Worm (Caenorhabditis elegans) whole organism, young adult: ENCODE data around the gene C11D2.4.
A peak's percentile ranks its signal among the peaks of the same experiment; 100 is the strongest.

Experiments
- B0336.3 ChIP-seq: fragments of 200-800 bp; sonication (Bioruptor generic); IDR thresholded peaks from 2 replicates; pipeline ENCODE4 v1.3.6; 2022; ENCODE audit warnings: missing genetic modification characterization, missing compliant biosample characterization
- C17E4.6 ChIP-seq: fragments of 200-800 bp; sonication (Bioruptor generic); IDR thresholded peaks from 2 replicates; pipeline ENCODE4 v1.3.6; 2022; ENCODE audit warnings: missing genetic modification reagents, missing genetic modification characterization, missing compliant biosample characterization
- F23B12.7 ChIP-seq: sonication (generic microtip); optimal IDR thresholded peaks from 2 replicates; lab custom pipeline; 2017; ENCODE audit warnings: missing genetic modification characterization, mild to moderate bottlenecking, missing compliant biosample characterization, antibody characterized with exemption, moderate library complexity; ENCODE audit not compliant: insufficient read depth
- F33H1.4 ChIP-seq: fragments of 200-800 bp; sonication (Bioruptor generic); IDR thresholded peaks from 2 replicates; pipeline ENCODE4 v1.3.6; 2022; ENCODE audit warnings: missing genetic modification reagents, missing genetic modification characterization, missing compliant biosample characterization
- F39B2.1 ChIP-seq: fragments of 200-800 bp; sonication (Bioruptor generic); IDR thresholded peaks from 2 replicates; pipeline ENCODE4 v1.3.6; 2022; ENCODE audit warnings: missing genetic modification reagents, missing genetic modification characterization, missing compliant biosample characterization
- F57A8.1 ChIP-seq: fragments of 200-800 bp; sonication (Bioruptor generic); optimal IDR thresholded peaks from 2 replicates; lab custom pipeline; 2018; ENCODE audit warnings: mild to moderate bottlenecking, missing genetic modification characterization, moderate library complexity, missing compliant biosample characterization
- F57C9.4 ChIP-seq: sonication (generic microtip); optimal IDR thresholded peaks from 2 replicates; lab custom pipeline; 2017; ENCODE audit warnings: mild to moderate bottlenecking, missing genetic modification characterization, missing compliant biosample characterization
- K12H6.12 ChIP-seq: fragments of 200-800 bp; sonication (Bioruptor generic); optimal IDR thresholded peaks from 2 replicates; lab custom pipeline; 2018; ENCODE audit warnings: mild to moderate bottlenecking, missing genetic modification characterization, missing compliant biosample characterization
- Y53F4B.3 ChIP-seq: fragments of 200-800 bp; sonication (Bioruptor generic); IDR thresholded peaks from 2 replicates; pipeline ENCODE4 v1.3.6; 2022; ENCODE audit warnings: missing genetic modification reagents, missing genetic modification characterization, missing compliant biosample characterization
- Y56A3A.18 ChIP-seq: fragments of 200-800 bp; sonication (Bioruptor generic); IDR thresholded peaks from 2 replicates; pipeline ENCODE4 v1.3.6; 2022; ENCODE audit warnings: missing genetic modification reagents, missing genetic modification characterization, missing compliant biosample characterization
- Y79H2A.3 ChIP-seq: fragments of 200-800 bp; sonication (Bioruptor generic); conservative IDR thresholded peaks from 2 replicates; pipeline ENCODE4 v1.3.6; 2022; ENCODE audit warnings: missing genetic modification reagents, missing genetic modification characterization, missing compliant biosample characterization
- aptf-2 ChIP-seq: fragments of 200-800 bp; sonication (Bioruptor generic); conservative IDR thresholded peaks from 2 replicates; pipeline ENCODE4 v1.3.6; 2022; ENCODE audit warnings: missing genetic modification reagents, missing genetic modification characterization, missing compliant biosample characterization
- aptf-3 ChIP-seq: fragments of 200-800 bp; sonication (Bioruptor generic); IDR thresholded peaks from 2 replicates; pipeline ENCODE4 v1.3.6; 2022; ENCODE audit warnings: missing genetic modification characterization, missing compliant biosample characterization
- attf-3 ChIP-seq: fragments of 200-800 bp; sonication (Bioruptor generic); conservative IDR thresholded peaks from 2 replicates; pipeline ENCODE4 v1.3.6; 2022; ENCODE audit warnings: missing genetic modification reagents, missing genetic modification characterization, missing compliant biosample characterization
- attf-5 ChIP-seq: fragments of 200-800 bp; sonication (Bioruptor generic); optimal IDR thresholded peaks from 2 replicates; lab custom pipeline; 2018; ENCODE audit warnings: mild to moderate bottlenecking, missing genetic modification characterization, missing compliant biosample characterization
- attf-6 ChIP-seq: fragments of 200-800 bp; sonication (Bioruptor generic); IDR thresholded peaks from 2 replicates; pipeline ENCODE4 v1.3.6; 2022; ENCODE audit warnings: missing genetic modification reagents, missing genetic modification characterization, missing compliant biosample characterization
- bed-2 ChIP-seq: fragments of 200-800 bp; sonication (Bioruptor generic); IDR thresholded peaks from 2 replicates; pipeline ENCODE4 v1.3.6; 2022; ENCODE audit warnings: missing genetic modification reagents, missing genetic modification characterization, missing compliant biosample characterization
- ceh-100 ChIP-seq: fragments of 200-800 bp; sonication (Bioruptor generic); IDR thresholded peaks from 2 replicates; pipeline ENCODE4 v1.3.6; 2022; ENCODE audit warnings: missing genetic modification reagents, missing genetic modification characterization, missing compliant biosample characterization
- ceh-27 ChIP-seq: fragments of 200-800 bp; sonication (Bioruptor generic); optimal IDR thresholded peaks from 2 replicates; lab custom pipeline; 2018; ENCODE audit warnings: mild to moderate bottlenecking, missing genetic modification characterization, moderate library complexity, missing compliant biosample characterization
- ceh-58 ChIP-seq: fragments of 200-800 bp; sonication (Bioruptor generic); IDR thresholded peaks from 2 replicates; pipeline ENCODE4 v1.3.6; 2022; ENCODE audit warnings: missing genetic modification characterization, missing compliant biosample characterization
- ceh-79 ChIP-seq: sonication (generic microtip); optimal IDR thresholded peaks from 2 replicates; lab custom pipeline; 2017; ENCODE audit warnings: mild to moderate bottlenecking, missing genetic modification characterization, missing compliant biosample characterization
- ceh-91 ChIP-seq: fragments of 200-800 bp; sonication (Bioruptor generic); IDR thresholded peaks from 2 replicates; pipeline ENCODE4 v1.3.6; 2022; ENCODE audit warnings: missing genetic modification reagents, missing genetic modification characterization, missing compliant biosample characterization
- chd-7 ChIP-seq: sonication (generic microtip); optimal IDR thresholded peaks from 2 replicates; lab custom pipeline; 2016; ENCODE audit warnings: mild to moderate bottlenecking, missing genetic modification characterization, moderate library complexity, missing compliant biosample characterization
- dpl-1 ChIP-seq: fragments of 150-350 bp; optimal IDR thresholded peaks from 2 replicates; lab custom pipeline; 2014; ENCODE audit warnings: missing biosample characterization, missing genetic modification reagents, missing genetic modification characterization
- ets-4 ChIP-seq: fragments of 200-800 bp; sonication (Bioruptor generic); optimal IDR thresholded peaks from 2 replicates; lab custom pipeline; 2018; ENCODE audit warnings: mild to moderate bottlenecking, missing genetic modification characterization, missing compliant biosample characterization
- fkh-3 ChIP-seq: sonication (generic microtip); optimal IDR thresholded peaks from 2 replicates; lab custom pipeline; 2016; ENCODE audit warnings: mild to moderate bottlenecking, missing genetic modification characterization, missing compliant biosample characterization
- gei-17 ChIP-seq: fragments of 200-800 bp; sonication (Bioruptor generic); optimal IDR thresholded peaks from 2 replicates; lab custom pipeline; 2018; ENCODE audit warnings: mild to moderate bottlenecking, missing genetic modification characterization, missing compliant biosample characterization
- him-1 ChIP-seq: sonication (generic microtip); optimal IDR thresholded peaks from 2 replicates; lab custom pipeline; 2016; ENCODE audit warnings: missing genotype, missing genetic modification reagents, missing genetic modification characterization, missing compliant biosample characterization
- hlh-12 ChIP-seq: sonication (generic microtip); optimal IDR thresholded peaks from 2 replicates; lab custom pipeline; 2016; ENCODE audit warnings: missing genetic modification characterization, missing compliant biosample characterization
- hrde-1 ChIP-seq: sonication (generic microtip); optimal IDR thresholded peaks from 2 replicates; lab custom pipeline; 2016; ENCODE audit warnings: missing genetic modification characterization, mild to moderate bottlenecking, missing compliant biosample characterization, moderate library complexity, missing genotype, missing genetic modification reagents, borderline replicate concordance
- lag-1 ChIP-seq: fragments of 200-800 bp; sonication (Bioruptor generic); IDR thresholded peaks from 2 replicates; pipeline ENCODE4 v1.3.6; 2022; ENCODE audit warnings: missing genetic modification reagents, missing genetic modification characterization, missing compliant biosample characterization
- lin-26 ChIP-seq: fragments of 200-800 bp; sonication (Bioruptor generic); IDR thresholded peaks from 2 replicates; pipeline ENCODE4 v1.3.6; 2022; ENCODE audit warnings: missing genetic modification reagents, missing genetic modification characterization, missing compliant biosample characterization
- lin-35 ChIP-seq, 3 experiments: fragments of 150-350 bp in 2 of 3; sonication (generic microtip) in 1 of 3; optimal IDR thresholded peaks; 2 replicates each; lab custom pipeline; 2014 to 2018; ENCODE audit warnings: missing biosample characterization in 3 of 3, missing genetic modification characterization in 3 of 3, missing genetic modification reagents in 3 of 3
- madf-10 ChIP-seq: sonication (generic microtip); optimal IDR thresholded peaks from 2 replicates; lab custom pipeline; 2016; ENCODE audit warnings: mild to moderate bottlenecking, missing genetic modification characterization, missing compliant biosample characterization
- mel-28 ChIP-seq: sonication (generic microtip); optimal IDR thresholded peaks from 2 replicates; lab custom pipeline; 2016; ENCODE audit warnings: borderline replicate concordance, mild to moderate bottlenecking, missing genetic modification characterization, missing compliant biosample characterization
- nfya-2 ChIP-seq: fragments of 200-800 bp; sonication (Bioruptor generic); IDR thresholded peaks from 2 replicates; pipeline ENCODE4 v1.3.6; 2022; ENCODE audit warnings: missing genetic modification reagents, missing genetic modification characterization, missing compliant biosample characterization
- nfyb-1 ChIP-seq: fragments of 200-800 bp; sonication (Bioruptor generic); IDR thresholded peaks from 2 replicates; pipeline ENCODE4 v1.3.6; 2022; ENCODE audit warnings: missing genetic modification reagents, missing genetic modification characterization, missing compliant biosample characterization
- nhr-179 ChIP-seq: sonication (generic microtip); optimal IDR thresholded peaks from 2 replicates; lab custom pipeline; 2016; ENCODE audit warnings: mild to moderate bottlenecking, missing genetic modification characterization, missing compliant biosample characterization
- nhr-27 ChIP-seq: fragments of 200-800 bp; sonication (Bioruptor generic); optimal IDR thresholded peaks from 2 replicates; lab custom pipeline; 2018; ENCODE audit warnings: mild to moderate bottlenecking, missing genetic modification characterization, moderate library complexity, missing compliant biosample characterization
- nhr-90 ChIP-seq: sonication (generic microtip); optimal IDR thresholded peaks from 2 replicates; lab custom pipeline; 2016; ENCODE audit warnings: missing genotype, mild to moderate bottlenecking, missing genetic modification characterization, missing compliant biosample characterization
- pbrm-1 ChIP-seq: fragments of 200-800 bp; sonication (Bioruptor generic); IDR thresholded peaks from 2 replicates; pipeline ENCODE4 v1.3.6; 2022; ENCODE audit warnings: missing genetic modification reagents, missing genetic modification characterization, missing compliant biosample characterization
- repo-1 ChIP-seq: sonication (generic microtip); optimal IDR thresholded peaks from 2 replicates; lab custom pipeline; 2017; ENCODE audit warnings: mild to moderate bottlenecking, missing genetic modification characterization, missing compliant biosample characterization
- rpc-1 ChIP-seq, 2 experiments: fragments of 150-350 bp in 1 of 2; sonication (generic microtip) in 1 of 2; optimal IDR thresholded peaks; 2 replicates each; lab custom pipeline; 2014 to 2018; ENCODE audit warnings: missing biosample characterization in 1 of 2, missing genetic modification characterization in 1 of 2, missing genetic modification reagents in 1 of 2, missing genotype in 1 of 2
- snpc-1.3 ChIP-seq: sonication (generic microtip); optimal IDR thresholded peaks from 2 replicates; lab custom pipeline; 2017; ENCODE audit warnings: missing genetic modification characterization, mild to moderate bottlenecking, missing compliant biosample characterization, antibody characterized with exemption, moderate library complexity, missing genotype, missing genetic modification reagents; ENCODE audit not compliant: insufficient read depth
- somi-1 ChIP-seq: fragments of 200-800 bp; sonication (Bioruptor generic); optimal IDR thresholded peaks from 2 replicates; lab custom pipeline; 2018; ENCODE audit warnings: mild to moderate bottlenecking, missing genetic modification characterization, missing compliant biosample characterization
- ztf-18 ChIP-seq: sonication (generic microtip); optimal IDR thresholded peaks from 2 replicates; lab custom pipeline; 2016; ENCODE audit warnings: missing genotype, mild to moderate bottlenecking, missing genetic modification characterization, missing compliant biosample characterization
- ztf-22 ChIP-seq: fragments of 200-800 bp; sonication (Bioruptor generic); optimal IDR thresholded peaks from 2 replicates; lab custom pipeline; 2018; ENCODE audit warnings: mild to moderate bottlenecking, missing genetic modification characterization, moderate library complexity, missing compliant biosample characterization

C11D2.4 gene

ce11 chrIV:6117741-6118265 is 39.0 kb downstream of the C11D2.4 start, which contains the start of gene zen-4 (continued):
- no peak for TF ChIP-seq hlh-12 (tag; lab: Kevin White, UChicago)
- no peak for TF ChIP-seq bed-2
- TF ChIP-seq somi-1 (GFP tag; lab: Kevin White, UChicago): no peak
- no peak for TF ChIP-seq F57A8.1 (GFP tag; lab: Kevin White, UChicago)
- peak; percentile 82 for TF ChIP-seq repo-1 (tag; lab: Kevin White, UChicago)
- TF ChIP-seq F57C9.4 (tag; lab: Kevin White, UChicago): no peak
- TF ChIP-seq aptf-3 (GFP tag; lab: Robert Waterston, UW): 0 out of 2 replicates have a peak, but pooled peaks have one; percentile 51
- TF ChIP-seq F39B2.1 (GFP tag; lab: Robert Waterston, UW): peak; percentile 67; the same call in 1 of the 2 replicates
- TF ChIP-seq ztf-18 (tag; lab: Kevin White, UChicago): peak; percentile 52
- TF ChIP-seq hrde-1 (tag; lab: Kevin White, UChicago): peak; percentile 77
- 0 out of 2 replicates have a peak, but pooled peaks have one; percentile 38 for TF ChIP-seq aptf-2 (GFP tag; lab: Robert Waterston, UW)
- peak; percentile 5 for TF ChIP-seq chd-7
- TF ChIP-seq mel-28: no peak
- no peak for TF ChIP-seq attf-5 (GFP tag; lab: Kevin White, UChicago)
- peak; percentile 71; the same call in 1 of the 2 replicates for TF ChIP-seq nfyb-1 (GFP tag; lab: Robert Waterston, UW)
- no peak for TF ChIP-seq madf-10 (tag; lab: Kevin White, UChicago)
- TF ChIP-seq C17E4.6: peak; percentile 90
- peak; percentile 86 for TF ChIP-seq snpc-1.3
- peak; percentile 33; the same call in 1 of the 2 replicates for TF ChIP-seq ceh-100
- peak; percentile 95 for TF ChIP-seq B0336.3
- TF ChIP-seq lin-26 (GFP tag; lab: Robert Waterston, UW): peak; percentile 84
- peak; percentile 61 for TF ChIP-seq dpl-1 (GFP tag; lab: Kevin White, UChicago)
- TF ChIP-seq attf-6: peak; percentile 96
- TF ChIP-seq ceh-91: peak; percentile 83
- TF ChIP-seq him-1: peak; percentile 93
- no peak for TF ChIP-seq ceh-27 (GFP tag; lab: Kevin White, UChicago)
- TF ChIP-seq attf-3 (GFP tag; lab: Robert Waterston, UW): peak; percentile 65; the same call in 1 of the 2 replicates
- no peak for TF ChIP-seq K12H6.12 (tag; lab: Kevin White, UChicago)
- TF ChIP-seq nhr-27: no peak
- no peak for TF ChIP-seq fkh-3
- no peak for TF ChIP-seq ceh-58 (GFP tag; lab: Robert Waterston, UW)
- TF ChIP-seq Y79H2A.3 (GFP tag; lab: Robert Waterston, UW): no peak
- peak; percentile 59; the same call in 1 of the 2 replicates for TF ChIP-seq Y53F4B.3 (GFP tag; lab: Robert Waterston, UW)
- TF ChIP-seq gei-17 (GFP tag; lab: Kevin White, UChicago): no peak
- TF ChIP-seq Y56A3A.18 (GFP tag; lab: Robert Waterston, UW): peak; percentile 80; the same call in 1 of the 2 replicates
- no peak for TF ChIP-seq ets-4 (GFP tag; lab: Kevin White, UChicago)
- TF ChIP-seq ceh-79 (tag; lab: Kevin White, UChicago): no peak
- no peak for TF ChIP-seq nhr-90
- TF ChIP-seq nhr-179 (tag; lab: Kevin White, UChicago): no peak
- peak; percentile 100 for TF ChIP-seq pbrm-1 (GFP tag; lab: Robert Waterston, UW)
- no peak for TF ChIP-seq lag-1 (GFP tag; lab: Robert Waterston, UW)
- peak; percentile 89 for TF ChIP-seq F33H1.4 (GFP tag; lab: Robert Waterston, UW)
- no peak for TF ChIP-seq rpc-1 (optimal IDR thresholded peaks at IDR 0.05; lab: Kevin White, UChicago)
- TF ChIP-seq rpc-1 (tag; optimal IDR thresholded peaks at IDR 0.05; lab: Kevin White, UChicago): peak; percentile 1
- no peak for TF ChIP-seq ztf-22 (GFP tag; lab: Kevin White, UChicago)
- 0 out of 2 replicates have a peak, but pooled peaks have one; percentile 68 for TF ChIP-seq nfya-2 (GFP tag; lab: Robert Waterston, UW)
- no peak for TF ChIP-seq lin-35 (GFP tag; optimal IDR thresholded peaks at IDR 0.05; lab: Kevin White, UChicago)
- peak; percentile 24 for TF ChIP-seq F23B12.7
